Fruit fly (Drosophila melanogaster) whole organism, embryonic: Measurements from ENCODE around the gene Col4a1.
A peak's percentile ranks its signal among the peaks of the same experiment; 100 is the strongest.

Experiments
- Abd-B ChIP-seq: fragments of 200-800 bp; sonication (Bioruptor generic); optimal IDR thresholded peaks from 2 replicates; lab custom pipeline; 2018; ENCODE audit warnings: missing biosample characterization, mild to moderate bottlenecking, missing genetic modification characterization, moderate library complexity
- Bdp1 ChIP-seq: fragments of 200-800 bp; sonication (Bioruptor generic); optimal IDR thresholded peaks from 3 replicates; lab custom pipeline; 2016; ENCODE audit warnings: missing biosample characterization, missing genetic modification characterization
- C15 ChIP-seq: fragments of 200-800 bp; sonication (Bioruptor generic); IDR thresholded peaks from 3 replicates; pipeline ENCODE4 v1.3.6; 2022; ENCODE audit warnings: missing biosample characterization, missing genetic modification characterization
- CG1024 ChIP-seq: fragments of 200-800 bp; sonication (Bioruptor generic); IDR thresholded peaks from 2 replicates; pipeline ENCODE4 v1.3.6; 2022; ENCODE audit warnings: missing biosample characterization, missing genetic modification characterization
- CG10366 ChIP-seq: fragments of 200-800 bp; sonication (Bioruptor generic); IDR thresholded peaks from 2 replicates; pipeline ENCODE4 v1.3.6; 2022; ENCODE audit warnings: missing biosample characterization, missing genetic modification characterization
- CG12219 ChIP-seq: fragments of 200-800 bp; sonication (Bioruptor generic); optimal IDR thresholded peaks from 3 replicates; lab custom pipeline; 2018; ENCODE audit warnings: missing biosample characterization, mild to moderate bottlenecking, missing genetic modification characterization
- CG12942 ChIP-seq: fragments of 200-800 bp; sonication (Bioruptor generic); optimal IDR thresholded peaks from 3 replicates; lab custom pipeline; 2016; ENCODE audit warnings: missing biosample characterization, missing genetic modification characterization
- CG13624 ChIP-seq: fragments of 200-800 bp; sonication (Bioruptor generic); optimal IDR thresholded peaks from 2 replicates; lab custom pipeline; 2016; ENCODE audit warnings: missing biosample characterization, missing genetic modification characterization
- CG14710 ChIP-seq: fragments of 200-800 bp; sonication (Bioruptor generic); optimal IDR thresholded peaks from 3 replicates; lab custom pipeline; 2019; ENCODE audit warnings: missing biosample characterization, mild to moderate bottlenecking, missing genetic modification characterization, moderate library complexity
- CG15479 ChIP-seq: fragments of 200-800 bp; sonication (Bioruptor generic); optimal IDR thresholded peaks from 3 replicates; lab custom pipeline; 2019; ENCODE audit warnings: missing biosample characterization, mild to moderate bottlenecking, missing genetic modification characterization, moderate library complexity
- CG16815 ChIP-seq: fragments of 200-800 bp; sonication (Bioruptor generic); optimal IDR thresholded peaks from 3 replicates; lab custom pipeline; 2017; ENCODE audit warnings: missing biosample characterization, mild to moderate bottlenecking, missing genetic modification characterization
- CG17385 ChIP-seq: fragments of 200-800 bp; sonication (Bioruptor generic); optimal IDR thresholded peaks from 3 replicates; lab custom pipeline; 2018; ENCODE audit warnings: missing biosample characterization, mild to moderate bottlenecking, missing genetic modification characterization
- CG2202 ChIP-seq: fragments of 200-800 bp; sonication (Bioruptor generic); optimal IDR thresholded peaks from 2 replicates; lab custom pipeline; 2018; ENCODE audit warnings: missing biosample characterization, mild to moderate bottlenecking, missing genetic modification characterization
- CG2678 ChIP-seq: fragments of 200-800 bp; sonication (Bioruptor generic); optimal IDR thresholded peaks from 3 replicates; lab custom pipeline; 2019; ENCODE audit warnings: missing biosample characterization, mild to moderate bottlenecking, missing genetic modification characterization, moderate library complexity
- CG2712 ChIP-seq: fragments of 200-800 bp; optimal IDR thresholded peaks from 3 replicates; lab custom pipeline; 2019; ENCODE audit warnings: missing biosample characterization, mild to moderate bottlenecking, missing genetic modification characterization, moderate library complexity
- CG43689 ChIP-seq: fragments of 200-800 bp; sonication (Bioruptor generic); IDR thresholded peaks from 2 replicates; pipeline ENCODE4 v1.3.6; 2022; ENCODE audit warnings: missing biosample characterization, missing genetic modification characterization
- CG4854 ChIP-seq: fragments of 200-800 bp; sonication (Bioruptor generic); optimal IDR thresholded peaks from 2 replicates; lab custom pipeline; 2016; ENCODE audit warnings: missing biosample characterization, missing genetic modification characterization, inconsistent platforms
- CG5245 ChIP-seq: fragments of 200-800 bp; sonication (Bioruptor generic); optimal IDR thresholded peaks from 3 replicates; lab custom pipeline; 2016; ENCODE audit warnings: missing biosample characterization, missing genetic modification characterization
- CG6254 ChIP-seq: fragments of 200-800 bp; sonication (Bioruptor generic); optimal IDR thresholded peaks from 3 replicates; lab custom pipeline; 2017; ENCODE audit warnings: mild to moderate bottlenecking, missing biosample characterization, missing genetic modification reagents, missing genetic modification characterization
- CG8281 ChIP-seq: fragments of 200-800 bp; sonication (Bioruptor generic); optimal IDR thresholded peaks from 2 replicates; lab custom pipeline; 2018; ENCODE audit warnings: missing biosample characterization, mild to moderate bottlenecking, missing genetic modification characterization, moderate library complexity
- CG8359 ChIP-seq: fragments of 200-800 bp; sonication (Bioruptor generic); optimal IDR thresholded peaks from 2 replicates; lab custom pipeline; 2017; ENCODE audit warnings: missing biosample characterization, mild to moderate bottlenecking, missing genetic modification characterization, borderline replicate concordance
- CG8924 ChIP-seq: fragments of 200-800 bp; optimal IDR thresholded peaks from 3 replicates; lab custom pipeline; 2019; ENCODE audit warnings: missing biosample characterization, mild to moderate bottlenecking, missing genetic modification characterization, moderate library complexity
- HLH3B ChIP-seq: fragments of 200-800 bp; sonication (Bioruptor generic); IDR thresholded peaks from 2 replicates; pipeline ENCODE4 v1.3.6; 2022; ENCODE audit warnings: missing biosample characterization, missing genetic modification characterization
- HLHmδ ChIP-seq: fragments of 200-800 bp; sonication (Bioruptor generic); optimal IDR thresholded peaks from 2 replicates; lab custom pipeline; 2018; ENCODE audit warnings: missing biosample characterization, mild to moderate bottlenecking, missing genetic modification characterization, moderate library complexity
- Hr3 ChIP-seq: fragments of 200-800 bp; sonication (Bioruptor generic); optimal IDR thresholded peaks from 3 replicates; lab custom pipeline; 2016; ENCODE audit warnings: missing biosample characterization, missing genetic modification characterization
- Kr ChIP-seq: fragments of 200-800 bp; sonication (Bioruptor generic); optimal IDR thresholded peaks from 2 replicates; lab custom pipeline; 2017; ENCODE audit warnings: missing biosample characterization, mild to moderate bottlenecking, missing genetic modification characterization
- Meics ChIP-seq: fragments of 200-800 bp; sonication (Bioruptor generic); optimal IDR thresholded peaks from 2 replicates; lab custom pipeline; 2017; ENCODE audit warnings: missing biosample characterization, mild to moderate bottlenecking, missing genetic modification characterization
- PHDP ChIP-seq: fragments of 200-800 bp; sonication (Bioruptor generic); optimal IDR thresholded peaks from 3 replicates; lab custom pipeline; 2018; ENCODE audit warnings: missing biosample characterization, mild to moderate bottlenecking, missing genetic modification characterization, moderate library complexity
- Rfx ChIP-seq: fragments of 200-800 bp; sonication (Bioruptor generic); IDR thresholded peaks from 2 replicates; pipeline ENCODE4 v1.3.6; 2022; ENCODE audit warnings: missing biosample characterization, missing genetic modification characterization
- Sox100B ChIP-seq: fragments of 200-800 bp; sonication (Bioruptor generic); optimal IDR thresholded peaks from 3 replicates; lab custom pipeline; 2018; ENCODE audit warnings: missing biosample characterization, mild to moderate bottlenecking, missing genetic modification characterization
- Sry-β ChIP-seq: fragments of 200-800 bp; sonication (Bioruptor generic); optimal IDR thresholded peaks from 2 replicates; lab custom pipeline; 2018; ENCODE audit warnings: missing biosample characterization, mild to moderate bottlenecking, missing genetic modification characterization, moderate library complexity
- Sry-δ ChIP-seq: fragments of 200-800 bp; sonication (Bioruptor generic); optimal IDR thresholded peaks from 2 replicates; lab custom pipeline; 2016; ENCODE audit warnings: missing biosample characterization, missing genetic modification characterization
- Tbp ChIP-seq: fragments of >200 bp; optimal IDR thresholded peaks from 2 replicates; lab custom pipeline; 2018; ENCODE audit warnings: missing biosample characterization, missing genetic modification characterization
- Xbp1 ChIP-seq: fragments of 200-800 bp; sonication (Bioruptor generic); optimal IDR thresholded peaks from 3 replicates; lab custom pipeline; 2016; ENCODE audit warnings: missing biosample characterization, mild to moderate bottlenecking, missing genetic modification characterization
- amos ChIP-seq: fragments of 200-800 bp; sonication (Bioruptor generic); IDR thresholded peaks from 2 replicates; pipeline ENCODE4 v1.3.6; 2022; ENCODE audit warnings: missing biosample characterization, missing genetic modification characterization; ENCODE audit not compliant: partially characterized antibody
- ap ChIP-seq: fragments of 200-800 bp; sonication (Bioruptor generic); IDR thresholded peaks from 2 replicates; pipeline ENCODE4 v1.3.6; 2022; ENCODE audit warnings: missing biosample characterization, missing genetic modification characterization
- cato ChIP-seq: fragments of 200-800 bp; sonication (Bioruptor generic); optimal IDR thresholded peaks from 2 replicates; lab custom pipeline; 2016; ENCODE audit warnings: missing biosample characterization, missing genetic modification characterization, borderline replicate concordance
- corto ChIP-seq: fragments of 200-800 bp; sonication (Bioruptor generic); optimal IDR thresholded peaks from 2 replicates; lab custom pipeline; 2016; ENCODE audit warnings: missing biosample characterization, mild to moderate bottlenecking, missing genetic modification characterization, moderate library complexity
- crp ChIP-seq, 2 experiments: fragments of 200-800 bp; sonication (Bioruptor generic); optimal IDR thresholded peaks; 2 replicates in 1 of 2; 3 replicates in 1 of 2; lab custom pipeline; 2017; ENCODE audit warnings: missing biosample characterization in 2 of 2, missing genetic modification characterization in 2 of 2, mild to moderate bottlenecking in 1 of 2, moderate library complexity in 1 of 2
- eve ChIP-seq, 2 experiments: fragments of >200 bp; optimal IDR thresholded peaks; 2 replicates each; lab custom pipeline; 2017; ENCODE audit warnings: missing biosample characterization in 2 of 2, missing genetic modification characterization in 2 of 2
- fd96Cb ChIP-seq: fragments of 200-800 bp; sonication (Bioruptor generic); optimal IDR thresholded peaks from 2 replicates; lab custom pipeline; 2018; ENCODE audit warnings: missing biosample characterization, mild to moderate bottlenecking, missing genetic modification characterization, moderate library complexity
- fru ChIP-seq: fragments of >200 bp; optimal IDR thresholded peaks from 2 replicates; lab custom pipeline; 2017
- fu2 ChIP-seq: fragments of 200-800 bp; sonication (Bioruptor generic); optimal IDR thresholded peaks from 2 replicates; lab custom pipeline; 2016; ENCODE audit warnings: missing biosample characterization, missing genetic modification characterization
- nerfin-1 ChIP-seq: fragments of 200-800 bp; sonication (Bioruptor generic); optimal IDR thresholded peaks from 3 replicates; lab custom pipeline; 2019; ENCODE audit warnings: missing biosample characterization, mild to moderate bottlenecking, missing genetic modification characterization, moderate library complexity
- pb ChIP-seq: fragments of 200-800 bp; sonication (Bioruptor generic); optimal IDR thresholded peaks from 3 replicates; lab custom pipeline; 2016; ENCODE audit warnings: missing biosample characterization, missing genetic modification characterization
- salm ChIP-seq: fragments of 200-800 bp; sonication (Bioruptor generic); optimal IDR thresholded peaks from 2 replicates; lab custom pipeline; 2018; ENCODE audit warnings: missing biosample characterization, mild to moderate bottlenecking, missing genetic modification characterization
- sr ChIP-seq: fragments of 200-800 bp; sonication (Bioruptor generic); IDR thresholded peaks from 3 replicates; pipeline ENCODE4 v1.3.6; 2022; ENCODE audit warnings: missing biosample characterization, missing genetic modification characterization
- tin ChIP-seq: fragments of 200-800 bp; sonication (Bioruptor generic); optimal IDR thresholded peaks from 3 replicates; lab custom pipeline; 2016; ENCODE audit warnings: missing biosample characterization, missing genetic modification characterization
- tio ChIP-seq: fragments of 200-800 bp; sonication (Bioruptor generic); optimal IDR thresholded peaks from 2 replicates; lab custom pipeline; 2017; ENCODE audit warnings: missing biosample characterization, missing genetic modification characterization, inconsistent platforms
- trem ChIP-seq: fragments of 200-800 bp; optimal IDR thresholded peaks from 3 replicates; lab custom pipeline; 2019; ENCODE audit warnings: missing biosample characterization, mild to moderate bottlenecking, missing genetic modification characterization, moderate library complexity

The Col4a1 gene

dm6 chr2L:5052367-5052914 lies 23.0 kb downstream of the Col4a1 start, which contains the start of gene senju (continued):
- TF ChIP-seq Sox100B (peak; percentile 69), CG14710 (tag; lab: Kevin White, UChicago) (peak; percentile 69), CG6254 (peak; percentile 75), fd96Cb (peak; percentile 61), CG2202 (tag; lab: Kevin White, UChicago) (peak; percentile 77), CG4854 (GFP tag; lab: Kevin White, UChicago) (peak; percentile 79), tio (GFP tag; lab: Kevin White, UChicago) (peak; percentile 83), pb (GFP tag; lab: Kevin White, UChicago) (peak; percentile 79), fu2 (GFP tag; lab: Kevin White, UChicago) (peak; percentile 88), CG8359 (GFP tag; lab: Kevin White, UChicago) (peak; percentile 63), C15 (GFP tag; lab: Robert Waterston, UW) (peak; percentile 64; the same call in 1 of the 3 replicates), CG2712 (tag; lab: Kevin White, UChicago) (peak; percentile 76), CG17385 (GFP tag; lab: Kevin White, UChicago) (peak; percentile 83), eve (GFP tag; optimal IDR thresholded peaks at IDR 0.05; lab: Kevin White, UChicago) (no peak), CG8924 (peak; percentile 82), PHDP (peak; percentile 87), salm (tag; lab: Kevin White, UChicago) (peak; percentile 47), CG12219 (GFP tag; lab: Kevin White, UChicago) (peak; percentile 71), CG16815 (GFP tag; lab: Kevin White, UChicago) (peak; percentile 73), Tbp (GFP tag; lab: Kevin White, UChicago) (no peak), amos (GFP tag; lab: Robert Waterston, UW) (peak; percentile 54), CG5245 (GFP tag; lab: Kevin White, UChicago) (peak; percentile 80), cato (peak; percentile 58), CG8281 (tag; lab: Kevin White, UChicago) (peak; percentile 56), HLHmδ (GFP tag; lab: Kevin White, UChicago) (peak; percentile 76), Kr (GFP tag; lab: Kevin White, UChicago) (peak; percentile 33), corto (GFP tag; lab: Kevin White, UChicago) (peak; percentile 54), CG1024 (GFP tag; lab: Robert Waterston, UW) (peak; percentile 68), nerfin-1 (tag; lab: Kevin White, UChicago) (peak; percentile 71), HLH3B (peak; percentile 78), Xbp1 (GFP tag; lab: Kevin White, UChicago) (peak; percentile 88), CG12942 (GFP tag; lab: Kevin White, UChicago) (peak; percentile 84), Sry-β (no peak), Meics (GFP tag; lab: Kevin White, UChicago) (peak; percentile 88), Abd-B (GFP tag; lab: Kevin White, UChicago) (peak; percentile 16), Sry-δ (GFP tag; lab: Kevin White, UChicago) (peak; percentile 45), Hr3 (GFP tag; lab: Kevin White, UChicago) (peak; percentile 83), CG13624 (GFP tag; lab: Kevin White, UChicago) (peak; percentile 89), CG15479 (GFP tag; lab: Kevin White, UChicago) (peak; percentile 94), trem (tag; lab: Kevin White, UChicago) (peak; percentile 51), fru (lab: Kevin White, UChicago) (no peak), sr (GFP tag; lab: Robert Waterston, UW) (peak; percentile 88), Rfx (peak; percentile 86), CG2678 (tag; lab: Kevin White, UChicago) (peak; percentile 83), CG43689 (GFP tag; lab: Robert Waterston, UW) (peak; percentile 76), Bdp1 (GFP tag; lab: Kevin White, UChicago) (peak; percentile 78), tin (GFP tag; lab: Kevin White, UChicago) (peak; percentile 84), crp (GFP tag; optimal IDR thresholded peaks at IDR 0.05; lab: Kevin White, UChicago) (peak; percentile 92 to 99), ap (peak; percentile 75; the same call in 1 of the 2 replicates), CG10366 (peak; percentile 82)
